Worm (Caenorhabditis elegans) whole organism, mixed stage, embryonic: Measurements from ENCODE around the gene fbxc-53.

Experiments
- elt-3 ChIP-seq: fragments of 150-350 bp; optimal IDR thresholded peaks from 2 replicates; lab custom pipeline; 2014; ENCODE audit warnings: missing biosample characterization, missing genetic modification characterization
- lsy-2 ChIP-seq: fragments of 150-350 bp; optimal IDR thresholded peaks from 2 replicates; lab custom pipeline; 2014; ENCODE audit warnings: missing biosample characterization, missing genetic modification characterization
- nhr-237 ChIP-seq: fragments of 150-350 bp; optimal IDR thresholded peaks from 2 replicates; lab custom pipeline; 2014; ENCODE audit warnings: missing biosample characterization, missing genetic modification characterization
- snpc-4 ChIP-seq: fragments of 150-350 bp; optimal IDR thresholded peaks from 2 replicates; lab custom pipeline; 2014; ENCODE audit warnings: missing biosample characterization, missing genetic modification characterization
- zip-8 ChIP-seq: fragments of 150-350 bp; optimal IDR thresholded peaks from 2 replicates; lab custom pipeline; 2014; ENCODE audit warnings: missing biosample characterization, missing genetic modification characterization

ce11 chrII:3716961-3717360 is 5.9 kb downstream of the fbxc-53 start, which contains the start of gene fbxc-52:
- TF ChIP-seq lsy-2 (tag; lab: Kevin White, UChicago) = no peak
- no peak for TF ChIP-seq nhr-237
- TF ChIP-seq elt-3 (tag; lab: Kevin White, UChicago) = no peak
- no peak for TF ChIP-seq snpc-4 (tag; lab: Kevin White, UChicago)
- TF ChIP-seq zip-8 = no peak
